Fruit fly (Drosophila melanogaster) S2 (cell line): ENCODE results near the gene Dad.

Experiments
- CG8478 ChIP-seq: fragments of >200 bp; optimal IDR thresholded peaks from 2 replicates; lab custom pipeline; 2018
- CTCF ChIP-seq, 2 experiments: fragments of >200 bp; optimal IDR thresholded peaks; 2 replicates each; lab custom pipeline; 2018

DNA sequence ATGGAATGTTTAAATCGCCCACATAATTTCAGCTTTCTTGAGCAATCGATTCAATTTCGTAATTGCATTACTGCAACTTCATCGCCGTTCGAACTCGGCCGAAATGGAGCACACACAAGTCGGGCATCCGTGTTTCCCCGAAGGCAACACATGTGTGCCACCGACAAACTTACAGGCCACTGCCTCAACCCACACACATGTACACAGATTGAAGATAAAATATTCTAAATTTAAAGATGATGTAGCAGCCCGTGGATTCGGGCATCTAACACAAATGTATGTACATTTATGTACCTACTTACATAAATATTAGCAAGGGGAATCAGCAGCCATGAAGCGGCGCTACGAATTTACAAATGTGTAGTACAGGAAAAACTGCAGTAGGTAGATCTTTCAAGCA is 12.3 kb downstream of the Dad start:
- TF ChIP-seq CTCF (optimal IDR thresholded peaks at IDR 0.05; lab: Kevin White, UChicago), result no peak
- no peak for TF ChIP-seq CG8478
